Worm (Caenorhabditis elegans): ENCODE measurements around the gene nol-9.

Gene nol-9

ce11 chrIV:13395255-13395654, 27.0 kb upstream of the nol-9 start (continued):
- TF ChIP-seq snpc-4 (GFP tag; optimal IDR thresholded peaks at IDR 0.05) (no peak), snpc-4 (tag; optimal IDR thresholded peaks at IDR 0.05) (peak in 3 of 4 experiments; percentile 30 to 51 (median 42)), rec-8 (tag; optimal IDR thresholded peaks at IDR 0.05) (no peak), Y67H2A.10 (GFP tag; conservative IDR thresholded peaks at IDR 0.05) (no peak), madf-3 (GFP tag; IDR thresholded peaks at IDR 0.05) (0 out of 2 replicates have a peak, but pooled peaks have one; percentile 30), attf-3 (GFP tag; conservative IDR thresholded peaks at IDR 0.05) (no peak), lin-54 (GFP tag; optimal IDR thresholded peaks at IDR 0.05) (peak; percentile 44), ztf-3 (GFP tag; optimal IDR thresholded peaks at IDR 0.05) (peak; percentile 39), let-526 (GFP tag; IDR thresholded peaks at IDR 0.05) (no peak), rcor-1 (GFP tag; IDR thresholded peaks at IDR 0.05) (peak; percentile 49), egrh-3 (GFP tag; IDR thresholded peaks at IDR 0.05) (0 out of 2 replicates have a peak, but pooled peaks have one; percentile 27), F10E7.11 (tag; optimal IDR thresholded peaks at IDR 0.05) (no peak), nfya-1 (tag; optimal IDR thresholded peaks at IDR 0.05; ENCODE audit: borderline replicate concordance, insufficient read depth) (no peak), rpc-1 (optimal IDR thresholded peaks at IDR 0.05) (no peak), rpc-1 (tag; optimal IDR thresholded peaks at IDR 0.05) (no peak), ztf-6 (GFP tag; IDR thresholded peaks at IDR 0.05) (0 out of 2 replicates have a peak, but pooled peaks have one; percentile 74), ceh-91 (GFP tag; IDR thresholded peaks at IDR 0.05) (no peak), unc-130 (GFP tag; optimal IDR thresholded peaks at IDR 0.05) (no peak), Y79H2A.3 (GFP tag; conservative IDR thresholded peaks at IDR 0.05) (no peak), zim-3 (tag; optimal IDR thresholded peaks at IDR 0.05) (no peak), ceh-27 (GFP tag; optimal IDR thresholded peaks at IDR 0.05) (peak; percentile 84), K12H6.12 (tag; optimal IDR thresholded peaks at IDR 0.05) (peak; percentile 82), F23B12.7 (tag; optimal IDR thresholded peaks at IDR 0.05; ENCODE audit: insufficient read depth) (no peak), pha-4 (tag; optimal IDR thresholded peaks at IDR 0.05) (no peak), sptf-2 (GFP tag; optimal IDR thresholded peaks at IDR 0.05) (no peak), pbrm-1 (GFP tag; IDR thresholded peaks at IDR 0.05) (peak; percentile 49; the same call in 1 of the 2 replicates), egl-44 (GFP tag; IDR thresholded peaks at IDR 0.05) (peak; percentile 58), atf-7 (tag; optimal IDR thresholded peaks at IDR 0.05) (peak; percentile 82), attf-6 (GFP tag; IDR thresholded peaks at IDR 0.05) (no peak)

ce11 chrIV:13396375-13396774, 25.9 kb upstream of the nol-9 start:
- TF ChIP-seq lin-40 (tag; optimal IDR thresholded peaks at IDR 0.05), result peak; percentile 15
- no peak for TF ChIP-seq mel-28 (tag; optimal IDR thresholded peaks at IDR 0.05; ENCODE audit: borderline replicate concordance)
- TF ChIP-seq ztf-28 (GFP tag; IDR thresholded peaks at IDR 0.05), result no peak
- no peak for TF ChIP-seq him-1 (tag; optimal IDR thresholded peaks at IDR 0.05)
- TF ChIP-seq let-607 (tag; optimal IDR thresholded peaks at IDR 0.05), result no peak
- peak; percentile 27 for TF ChIP-seq ZK185.1 (tag; optimal IDR thresholded peaks at IDR 0.05; ENCODE audit: poor library complexity, severe bottlenecking)
- TF ChIP-seq nhr-27 (tag; optimal IDR thresholded peaks at IDR 0.05), result no peak
- no peak for TF ChIP-seq lag-1 (GFP tag; IDR thresholded peaks at IDR 0.05)
- peak; percentile 37 for TF ChIP-seq nhr-80 (tag; optimal IDR thresholded peaks at IDR 0.05)
